Fruit fly (Drosophila melanogaster): ENCODE measurements around the gene Fdx1.

dm6 chr3L:9402157-9402890 lies 31.3 kb upstream of the Fdx1 start, which contains the start of gene eIF4E1:
- no peak for TF ChIP-seq psq (GFP tag; optimal IDR thresholded peaks at IDR 0.05)
- no peak for TF ChIP-seq jim (GFP tag; optimal IDR thresholded peaks at IDR 0.05)
- TF ChIP-seq pan (optimal IDR thresholded peaks at IDR 0.05) = no peak
- TF ChIP-seq OdsH (GFP tag; optimal IDR thresholded peaks at IDR 0.05) = no peak
- no peak for TF ChIP-seq CrebA (GFP tag; optimal IDR thresholded peaks at IDR 0.05; ENCODE audit: borderline replicate concordance)
- TF ChIP-seq lola (GFP tag; optimal IDR thresholded peaks at IDR 0.05) = no peak
